Fruit fly (Drosophila melanogaster): ENCODE measurements around the gene CG4730.

dm6 chr3R:25630541-25630940 lies 47.9 kb downstream of the CG4730 start:
- TF ChIP-seq Lpt (GFP tag; optimal IDR thresholded peaks at IDR 0.05) (no peak), Sox14 (GFP tag; optimal IDR thresholded peaks at IDR 0.05) (no peak), CG4318 (GFP tag; optimal IDR thresholded peaks at IDR 0.05) (no peak), Gug (GFP tag; IDR thresholded peaks at IDR 0.05) (no peak), CG10669 (GFP tag; optimal IDR thresholded peaks at IDR 0.05) (no peak), cyc (GFP tag; optimal IDR thresholded peaks at IDR 0.05) (no peak), CG8119 (GFP tag; IDR thresholded peaks at IDR 0.05) (no peak), Eip93F (GFP tag; optimal IDR thresholded peaks at IDR 0.05) (no peak), Blimp-1 (GFP tag; optimal IDR thresholded peaks at IDR 0.05) (no peak), CG15336 (GFP tag; IDR thresholded peaks at IDR 0.05) (no peak), achi (GFP tag; optimal IDR thresholded peaks at IDR 0.05) (no peak), Sox15 (GFP tag; optimal IDR thresholded peaks at IDR 0.05) (no peak), Smox (GFP tag; optimal IDR thresholded peaks at IDR 0.05) (no peak), fd85E (GFP tag; optimal IDR thresholded peaks at IDR 0.05) (no peak)
